Worm (Caenorhabditis elegans) whole organism, L2 larva: ENCODE results near the gene srd-16.

Experiments used
- ceh-16 ChIP-seq: fragments of 150-350 bp; optimal IDR thresholded peaks from 2 replicates; lab custom pipeline; 2014; ENCODE audit warnings: missing biosample characterization, missing genetic modification characterization
- lsy-2 ChIP-seq, 2 experiments: fragments of 150-350 bp in 1 of 2; sonication (generic microtip) in 1 of 2; optimal IDR thresholded peaks; 2 replicates each; lab custom pipeline; 2014 to 2017; ENCODE audit warnings: missing biosample characterization in 2 of 2, missing genetic modification characterization in 2 of 2
- nhr-23 ChIP-seq: fragments of 150-350 bp; optimal IDR thresholded peaks from 2 replicates; lab custom pipeline; 2014; ENCODE audit warnings: missing biosample characterization, missing genetic modification reagents, missing genetic modification characterization
- unc-62 ChIP-seq: fragments of 150-350 bp; optimal IDR thresholded peaks from 2 replicates; lab custom pipeline; 2014; ENCODE audit warnings: missing biosample characterization, missing genetic modification reagents, missing genetic modification characterization

- TF ChIP-seq lsy-2 (tag; optimal IDR thresholded peaks at IDR 0.05; lab: Kevin White, UChicago) (no peak), unc-62 (GFP tag; lab: Kevin White, UChicago) (no peak), ceh-16 (tag; lab: Kevin White, UChicago) (no peak), nhr-23 (tag; lab: Kevin White, UChicago) (no peak)
Measured at ce11 chrV:5883735-5884134, 16.1 kb downstream of the srd-16 start, which contains the start of gene C04E6.8.
